Fruit fly (Drosophila melanogaster) whole organism, embryonic: ENCODE results near the gene Naa80.
A peak's percentile ranks its signal among the peaks of the same experiment; 100 is the strongest.

Source experiments
- CG10147 ChIP-seq: fragments of 200-800 bp; sonication (Bioruptor generic); optimal IDR thresholded peaks from 2 replicates; lab custom pipeline; 2019; ENCODE audit warnings: missing biosample characterization, mild to moderate bottlenecking, missing genetic modification characterization, moderate library complexity
- CG10565 ChIP-seq: fragments of 200-800 bp; sonication (Bioruptor generic); optimal IDR thresholded peaks from 3 replicates; lab custom pipeline; 2016; ENCODE audit warnings: missing biosample characterization, mild to moderate bottlenecking, missing genetic modification characterization
- CG10959 ChIP-seq: fragments of 200-800 bp; sonication (Bioruptor generic); IDR thresholded peaks from 2 replicates; pipeline ENCODE4 v1.3.6; 2022; ENCODE audit warnings: missing biosample characterization, missing genetic modification characterization
- CG12391 ChIP-seq: fragments of 200-800 bp; sonication (Bioruptor generic); optimal IDR thresholded peaks from 3 replicates; lab custom pipeline; 2018; ENCODE audit warnings: missing biosample characterization, mild to moderate bottlenecking, missing genetic modification characterization, moderate library complexity
- CG12744 ChIP-seq: fragments of 200-800 bp; sonication (Bioruptor generic); optimal IDR thresholded peaks from 2 replicates; lab custom pipeline; 2016; ENCODE audit warnings: missing biosample characterization, missing genetic modification characterization
- CG12769 ChIP-seq: fragments of 200-800 bp; sonication (Bioruptor generic); optimal IDR thresholded peaks from 2 replicates; lab custom pipeline; 2019; ENCODE audit warnings: missing biosample characterization, mild to moderate bottlenecking, missing genetic modification characterization, moderate library complexity
- CG15514 ChIP-seq: fragments of 200-800 bp; sonication (Bioruptor generic); optimal IDR thresholded peaks from 3 replicates; lab custom pipeline; 2017; ENCODE audit warnings: missing biosample characterization, missing genetic modification characterization, mild to moderate bottlenecking, moderate library complexity, missing genetic modification reagents
- CG15601 ChIP-seq: fragments of 200-800 bp; sonication (Bioruptor generic); optimal IDR thresholded peaks from 3 replicates; lab custom pipeline; 2019; ENCODE audit warnings: missing biosample characterization, mild to moderate bottlenecking, missing genetic modification characterization, moderate library complexity
- CG18764 ChIP-seq: fragments of 200-800 bp; sonication (Bioruptor generic); optimal IDR thresholded peaks from 3 replicates; lab custom pipeline; 2016; ENCODE audit warnings: missing biosample characterization, missing genetic modification characterization
- CG2199 ChIP-seq: fragments of 200-800 bp; sonication (Bioruptor generic); IDR thresholded peaks from 3 replicates; pipeline ENCODE4 v1.3.6; 2022; ENCODE audit warnings: missing biosample characterization, missing genetic modification characterization
- CG2875 ChIP-seq: fragments of 200-800 bp; sonication (Bioruptor generic); optimal IDR thresholded peaks from 2 replicates; lab custom pipeline; 2017; ENCODE audit warnings: missing biosample characterization, mild to moderate bottlenecking, missing genetic modification characterization, missing genetic modification reagents
- CG31365 ChIP-seq: fragments of 200-800 bp; sonication (Bioruptor generic); optimal IDR thresholded peaks from 2 replicates; lab custom pipeline; 2018; ENCODE audit warnings: missing biosample characterization, mild to moderate bottlenecking, missing genetic modification characterization
- CG32532 ChIP-seq: fragments of 200-800 bp; sonication (Bioruptor generic); IDR thresholded peaks from 2 replicates; pipeline ENCODE4 v1.3.6; 2022; ENCODE audit warnings: missing biosample characterization, missing genetic modification characterization
- CG4360 ChIP-seq: fragments of 200-800 bp; sonication (Bioruptor generic); IDR thresholded peaks from 2 replicates; pipeline ENCODE4 v1.3.6; 2022; ENCODE audit warnings: missing biosample characterization, missing genetic modification characterization
- CG6689 ChIP-seq: fragments of 200-800 bp; sonication (Bioruptor generic); IDR thresholded peaks from 2 replicates; pipeline ENCODE4 v1.3.6; 2022; ENCODE audit warnings: missing biosample characterization, missing genetic modification characterization
- CG6813 ChIP-seq: fragments of 200-800 bp; sonication (Bioruptor generic); optimal IDR thresholded peaks from 2 replicates; lab custom pipeline; 2017; ENCODE audit warnings: missing biosample characterization, missing genetic modification characterization, mild to moderate bottlenecking, moderate library complexity, missing genetic modification reagents
- CG8290 ChIP-seq, 3 experiments: fragments of 200-800 bp; sonication (Bioruptor generic); optimal IDR thresholded peaks; 2 replicates each; lab custom pipeline; 2016 to 2019; ENCODE audit warnings: missing biosample characterization in 3 of 3, missing genetic modification characterization in 3 of 3, mild to moderate bottlenecking in 2 of 3, moderate library complexity in 1 of 3
- Dip3 ChIP-seq: fragments of 200-800 bp; sonication (Bioruptor generic); optimal IDR thresholded peaks from 3 replicates; lab custom pipeline; 2016; ENCODE audit warnings: missing biosample characterization, missing genetic modification characterization
- Dp ChIP-seq: fragments of 200-800 bp; sonication (Bioruptor generic); optimal IDR thresholded peaks from 2 replicates; lab custom pipeline; 2018; ENCODE audit warnings: missing biosample characterization, mild to moderate bottlenecking, missing genetic modification characterization, moderate library complexity
- Drgx ChIP-seq: fragments of 200-800 bp; sonication (Bioruptor generic); IDR thresholded peaks from 2 replicates; pipeline ENCODE4 v1.3.6; 2022; ENCODE audit warnings: missing biosample characterization, missing genetic modification characterization
- ERR ChIP-seq: fragments of 200-800 bp; sonication (Bioruptor generic); optimal IDR thresholded peaks from 2 replicates; lab custom pipeline; 2016; ENCODE audit warnings: missing biosample characterization, missing genetic modification characterization
- GATAe ChIP-seq: fragments of 200-800 bp; sonication (Bioruptor generic); conservative IDR thresholded peaks from 2 replicates; pipeline ENCODE4 v1.3.6; 2022; ENCODE audit warnings: missing biosample characterization, missing genetic modification characterization
- Lim3 ChIP-seq: fragments of 200-800 bp; sonication (Bioruptor generic); IDR thresholded peaks from 2 replicates; pipeline ENCODE4 v1.3.6; 2022; ENCODE audit warnings: missing biosample characterization, missing genetic modification characterization
- Nf-YB ChIP-seq: fragments of 200-800 bp; sonication (Bioruptor generic); optimal IDR thresholded peaks from 3 replicates; lab custom pipeline; 2019; ENCODE audit warnings: missing biosample characterization, mild to moderate bottlenecking, missing genetic modification characterization, moderate library complexity
- Side ChIP-seq: fragments of 200-800 bp; sonication (Bioruptor generic); optimal IDR thresholded peaks from 2 replicates; lab custom pipeline; 2016; ENCODE audit warnings: missing biosample characterization, missing genetic modification characterization
- Sry-β ChIP-seq: fragments of 200-800 bp; sonication (Bioruptor generic); optimal IDR thresholded peaks from 2 replicates; lab custom pipeline; 2018; ENCODE audit warnings: missing biosample characterization, mild to moderate bottlenecking, missing genetic modification characterization, moderate library complexity
- Ssrp ChIP-seq: fragments of 200-800 bp; sonication (Bioruptor generic); optimal IDR thresholded peaks from 2 replicates; lab custom pipeline; 2018; ENCODE audit warnings: missing biosample characterization, mild to moderate bottlenecking, missing genetic modification characterization, moderate library complexity
- Tbp ChIP-seq: fragments of >200 bp; optimal IDR thresholded peaks from 2 replicates; lab custom pipeline; 2018; ENCODE audit warnings: missing biosample characterization, missing genetic modification characterization
- bbx ChIP-seq: fragments of 200-800 bp; sonication (Bioruptor generic); IDR thresholded peaks from 2 replicates; pipeline ENCODE4 v1.3.6; 2022; ENCODE audit warnings: missing biosample characterization, missing genetic modification characterization; ENCODE audit not compliant: partially characterized antibody
- chif ChIP-seq, 2 experiments: fragments of 200-800 bp; sonication (Bioruptor generic); optimal IDR thresholded peaks; 3 replicates each; lab custom pipeline; 2016; ENCODE audit warnings: missing biosample characterization in 2 of 2, missing genetic modification characterization in 2 of 2
- corto ChIP-seq: fragments of 200-800 bp; sonication (Bioruptor generic); optimal IDR thresholded peaks from 2 replicates; lab custom pipeline; 2016; ENCODE audit warnings: missing biosample characterization, mild to moderate bottlenecking, missing genetic modification characterization, moderate library complexity
- crp ChIP-seq, 2 experiments: fragments of 200-800 bp; sonication (Bioruptor generic); optimal IDR thresholded peaks; 2 replicates in 1 of 2; 3 replicates in 1 of 2; lab custom pipeline; 2017; ENCODE audit warnings: missing biosample characterization in 2 of 2, missing genetic modification characterization in 2 of 2, mild to moderate bottlenecking in 1 of 2, moderate library complexity in 1 of 2
- dmrt99B ChIP-seq: fragments of 200-800 bp; sonication (Bioruptor generic); optimal IDR thresholded peaks from 2 replicates; lab custom pipeline; 2018; ENCODE audit warnings: missing biosample characterization, mild to moderate bottlenecking, missing genetic modification characterization, moderate library complexity
- dpn ChIP-seq, 2 experiments: fragments of 200-800 bp; sonication (Bioruptor generic); optimal IDR thresholded peaks; 3 replicates each; lab custom pipeline; 2016; ENCODE audit warnings: missing biosample characterization in 2 of 2, missing genetic modification characterization in 2 of 2
- emc ChIP-seq: fragments of 200-800 bp; sonication (Bioruptor generic); optimal IDR thresholded peaks from 2 replicates; lab custom pipeline; 2016; ENCODE audit warnings: missing biosample characterization, missing genetic modification characterization
- exex ChIP-seq: fragments of 200-800 bp; sonication (Bioruptor generic); optimal IDR thresholded peaks from 4 replicates; lab custom pipeline; 2018; ENCODE audit warnings: missing biosample characterization, mild to moderate bottlenecking, missing genetic modification characterization, moderate library complexity
- gem ChIP-seq: fragments of 200-800 bp; sonication (Bioruptor generic); optimal IDR thresholded peaks from 2 replicates; lab custom pipeline; 2019; ENCODE audit warnings: missing biosample characterization, mild to moderate bottlenecking, missing genetic modification characterization, moderate library complexity
- hbn ChIP-seq: fragments of 200-800 bp; sonication (Bioruptor generic); IDR thresholded peaks from 2 replicates; pipeline ENCODE4 v1.3.6; 2022; ENCODE audit warnings: missing biosample characterization, missing genetic modification characterization; ENCODE audit not compliant: partially characterized antibody
- her ChIP-seq: fragments of 200-800 bp; sonication (Bioruptor generic); optimal IDR thresholded peaks from 2 replicates; lab custom pipeline; 2016; ENCODE audit warnings: missing biosample characterization, missing genetic modification characterization
- insv ChIP-seq, 2 experiments: fragments of 200-800 bp; sonication (Bioruptor generic); optimal IDR thresholded peaks; 3 replicates each; lab custom pipeline; 2016 to 2018; ENCODE audit warnings: missing biosample characterization in 2 of 2, missing genetic modification characterization in 2 of 2
- maf-S ChIP-seq: fragments of 200-800 bp; sonication (Bioruptor generic); optimal IDR thresholded peaks from 2 replicates; lab custom pipeline; 2016; ENCODE audit warnings: missing biosample characterization, missing genetic modification characterization
- phol ChIP-seq: fragments of 200-800 bp; sonication (Bioruptor generic); optimal IDR thresholded peaks from 3 replicates; lab custom pipeline; 2018; ENCODE audit warnings: missing biosample characterization, mild to moderate bottlenecking, missing genetic modification characterization, moderate library complexity
- ranshi ChIP-seq: fragments of 200-800 bp; sonication (Bioruptor generic); IDR thresholded peaks from 2 replicates; pipeline ENCODE4 v1.3.6; 2022; ENCODE audit warnings: missing biosample characterization, missing genetic modification characterization
- repo ChIP-seq: fragments of 200-800 bp; sonication (Bioruptor generic); optimal IDR thresholded peaks from 2 replicates; lab custom pipeline; 2016; ENCODE audit warnings: missing biosample characterization, missing genetic modification characterization
- run ChIP-seq: fragments of 200-800 bp; sonication (Bioruptor generic); optimal IDR thresholded peaks from 3 replicates; lab custom pipeline; 2018; ENCODE audit warnings: missing biosample characterization, mild to moderate bottlenecking, missing genetic modification characterization
- scrt ChIP-seq: fragments of 200-800 bp; sonication (Bioruptor generic); optimal IDR thresholded peaks from 2 replicates; lab custom pipeline; 2018; ENCODE audit warnings: missing biosample characterization, mild to moderate bottlenecking, missing genetic modification characterization, moderate library complexity
- slou ChIP-seq: fragments of 200-800 bp; sonication (Bioruptor generic); optimal IDR thresholded peaks from 3 replicates; lab custom pipeline; 2016; ENCODE audit warnings: missing biosample characterization, missing genetic modification characterization
- tap ChIP-seq: fragments of 200-800 bp; optimal IDR thresholded peaks from 3 replicates; lab custom pipeline; 2019; ENCODE audit warnings: missing biosample characterization, mild to moderate bottlenecking, missing genetic modification characterization, moderate library complexity
- tgo ChIP-seq: fragments of 200-800 bp; sonication (Bioruptor generic); IDR thresholded peaks from 3 replicates; pipeline ENCODE4 v1.3.6; 2022; ENCODE audit warnings: missing biosample characterization, missing genetic modification characterization
- twi ChIP-seq: fragments of 200-800 bp; optimal IDR thresholded peaks from 2 replicates; lab custom pipeline; 2019; ENCODE audit warnings: missing biosample characterization, mild to moderate bottlenecking, missing genetic modification characterization, moderate library complexity
- wek ChIP-seq: fragments of 200-800 bp; sonication (Bioruptor generic); optimal IDR thresholded peaks from 3 replicates; lab custom pipeline; 2018; ENCODE audit warnings: missing biosample characterization, mild to moderate bottlenecking, missing genetic modification characterization, moderate library complexity

The Naa80 gene

DNA sequence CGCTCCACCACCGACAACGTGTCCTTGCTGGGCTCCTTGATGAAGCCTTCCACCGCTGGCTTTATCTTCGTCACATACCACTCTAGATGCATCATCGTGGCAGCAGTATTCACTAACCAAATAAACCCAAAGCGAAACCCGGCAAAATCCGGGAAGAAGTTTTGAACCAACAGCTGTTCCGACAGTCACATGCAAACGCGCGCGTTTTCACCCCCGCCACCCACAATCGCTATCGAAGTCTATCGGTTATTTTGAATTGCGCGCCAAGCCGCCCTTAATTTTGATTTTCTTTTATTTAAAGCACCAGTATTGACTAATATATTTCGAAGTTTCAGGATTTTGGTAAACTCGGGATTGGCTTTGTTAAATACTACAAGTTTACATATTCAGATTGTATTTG is 13.1 kb upstream of the Naa80 start, which contains the start of gene Tti1 (continued):
- TF ChIP-seq tap (no peak), CG12769 (no peak), CG10959 (no peak), Side (GFP tag; lab: Kevin White, UChicago) (no peak), slou (GFP tag; lab: Kevin White, UChicago) (no peak), CG6813 (GFP tag; lab: Kevin White, UChicago) (no peak), dmrt99B (tag; lab: Kevin White, UChicago) (no peak), Sry-β (GFP tag; lab: Kevin White, UChicago) (no peak), CG31365 (tag; lab: Kevin White, UChicago) (no peak), crp (GFP tag; optimal IDR thresholded peaks at IDR 0.05; lab: Kevin White, UChicago) (peak; percentile 39 to 91), bbx (GFP tag; lab: Robert Waterston, UW) (peak; percentile 67), gem (tag; lab: Kevin White, UChicago) (no peak), Ssrp (tag; lab: Kevin White, UChicago) (no peak), ERR (GFP tag; lab: Kevin White, UChicago) (no peak), chif (GFP tag; optimal IDR thresholded peaks at IDR 0.05; lab: Kevin White, UChicago) (no peak), CG10565 (GFP tag; lab: Kevin White, UChicago) (no peak), corto (GFP tag; lab: Kevin White, UChicago) (no peak), CG4360 (GFP tag; lab: Robert Waterston, UW) (no peak), CG15514 (peak; percentile 14), CG18764 (no peak), CG12391 (tag; lab: Kevin White, UChicago) (no peak), CG10147 (no peak), Tbp (GFP tag; lab: Kevin White, UChicago) (no peak), ranshi (GFP tag; lab: Robert Waterston, UW) (no peak), tgo (no peak), CG6689 (no peak), Lim3 (no peak), CG32532 (GFP tag; lab: Robert Waterston, UW) (no peak), maf-S (no peak), CG2199 (GFP tag; lab: Robert Waterston, UW) (no peak), phol (no peak), dpn (GFP tag; optimal IDR thresholded peaks at IDR 0.05; lab: Kevin White, UChicago) (no peak), run (tag; lab: Kevin White, UChicago) (no peak), CG2875 (GFP tag; lab: Kevin White, UChicago) (no peak), CG12744 (GFP tag; lab: Kevin White, UChicago) (no peak), scrt (peak; percentile 34), CG8290 (GFP tag; optimal IDR thresholded peaks at IDR 0.05; lab: Kevin White, UChicago) (no peak), CG8290 (tag; optimal IDR thresholded peaks at IDR 0.05; lab: Kevin White, UChicago) (no peak), Dp (GFP tag; lab: Kevin White, UChicago) (peak; percentile 86), Dip3 (GFP tag; lab: Kevin White, UChicago) (no peak), twi (tag; lab: Kevin White, UChicago) (no peak), exex (tag; lab: Kevin White, UChicago) (no peak), hbn (GFP tag; lab: Robert Waterston, UW) (peak; percentile 38; the same call in 1 of the 2 replicates), insv (GFP tag; optimal IDR thresholded peaks at IDR 0.05; lab: Kevin White, UChicago) (no peak), repo (GFP tag; lab: Kevin White, UChicago) (no peak), wek (GFP tag; lab: Kevin White, UChicago) (no peak), emc (GFP tag; lab: Kevin White, UChicago) (no peak), GATAe (GFP tag; lab: Robert Waterston, UW) (no peak), CG15601 (tag; lab: Kevin White, UChicago) (no peak), Nf-YB (GFP tag; lab: Kevin White, UChicago) (no peak), her (GFP tag; lab: Kevin White, UChicago) (no peak), Drgx (GFP tag; lab: Robert Waterston, UW) (no peak)
